Fruit fly (Drosophila melanogaster) whole organism, pupa: ENCODE data around the gene mtgo.
A peak's percentile ranks its signal among the peaks of the same experiment; 100 is the strongest.

Experiments
- CG10348 ChIP-seq: fragments of 200-800 bp; sonication (Bioruptor generic); IDR thresholded peaks from 2 replicates; pipeline ENCODE4 v1.3.6; 2022; ENCODE audit warnings: missing biosample characterization, missing genetic modification characterization
- CG12605 ChIP-seq: fragments of 200-800 bp; sonication (Bioruptor generic); IDR thresholded peaks from 2 replicates; pipeline ENCODE4 v1.3.6; 2022; ENCODE audit warnings: missing biosample characterization, missing genetic modification characterization
- CG13204 ChIP-seq: fragments of 200-800 bp; sonication (Bioruptor generic); optimal IDR thresholded peaks from 2 replicates; lab custom pipeline; 2018; ENCODE audit warnings: missing biosample characterization, mild to moderate bottlenecking, missing genetic modification characterization, moderate library complexity
- CG14655 ChIP-seq: fragments of 200-800 bp; sonication (Bioruptor generic); optimal IDR thresholded peaks from 3 replicates; lab custom pipeline; 2017; ENCODE audit warnings: mild to moderate bottlenecking, missing biosample characterization, missing genetic modification reagents, missing genetic modification characterization
- CG15710 ChIP-seq: fragments of 200-800 bp; sonication (Bioruptor generic); optimal IDR thresholded peaks from 2 replicates; lab custom pipeline; 2018; ENCODE audit warnings: missing biosample characterization, mild to moderate bottlenecking, missing genetic modification characterization, moderate library complexity
- CG17806 ChIP-seq: fragments of 200-800 bp; sonication (Bioruptor generic); optimal IDR thresholded peaks from 2 replicates; lab custom pipeline; 2018; ENCODE audit warnings: missing biosample characterization, mild to moderate bottlenecking, missing genetic modification characterization, moderate library complexity
- CG32121 ChIP-seq: fragments of 200-800 bp; sonication (Bioruptor generic); IDR thresholded peaks from 2 replicates; pipeline ENCODE4 v1.3.6; 2022; ENCODE audit warnings: missing biosample characterization, missing genetic modification characterization
- CG34367 ChIP-seq: fragments of 200-800 bp; sonication (Bioruptor generic); optimal IDR thresholded peaks from 2 replicates; lab custom pipeline; 2018; ENCODE audit warnings: missing biosample characterization, mild to moderate bottlenecking, missing genetic modification characterization
- CG4496 ChIP-seq: fragments of 200-800 bp; sonication (Bioruptor generic); IDR thresholded peaks from 3 replicates; pipeline ENCODE4 v1.3.6; 2022; ENCODE audit warnings: missing biosample characterization, missing genetic modification characterization
- CG8159 ChIP-seq: fragments of 200-800 bp; sonication (Bioruptor generic); optimal IDR thresholded peaks from 3 replicates; lab custom pipeline; 2018; ENCODE audit warnings: missing biosample characterization, mild to moderate bottlenecking, missing genetic modification characterization, moderate library complexity
- CG8301 ChIP-seq: fragments of 200-800 bp; sonication (Bioruptor generic); optimal IDR thresholded peaks from 2 replicates; lab custom pipeline; 2018; ENCODE audit warnings: missing biosample characterization, mild to moderate bottlenecking, missing genetic modification characterization
- CG9948 ChIP-seq: fragments of 200-800 bp; sonication (Bioruptor generic); optimal IDR thresholded peaks from 2 replicates; lab custom pipeline; 2018; ENCODE audit warnings: missing biosample characterization, mild to moderate bottlenecking, missing genetic modification characterization, moderate library complexity
- D1 ChIP-seq: fragments of 200-800 bp; sonication (Bioruptor generic); optimal IDR thresholded peaks from 2 replicates; lab custom pipeline; 2018; ENCODE audit warnings: missing biosample characterization, mild to moderate bottlenecking, missing genetic modification characterization, moderate library complexity
- EcR ChIP-seq: fragments of 200-800 bp; sonication (Bioruptor generic); optimal IDR thresholded peaks from 3 replicates; lab custom pipeline; 2019; ENCODE audit warnings: missing biosample characterization, missing genetic modification characterization, mild to moderate bottlenecking, moderate library complexity, missing genetic modification reagents
- Ets98B ChIP-seq: fragments of 200-800 bp; sonication (Bioruptor generic); IDR thresholded peaks from 2 replicates; pipeline ENCODE4 v1.3.6; 2022; ENCODE audit warnings: missing biosample characterization, missing genetic modification characterization
- Pif1A ChIP-seq: fragments of 200-800 bp; sonication (Bioruptor generic); optimal IDR thresholded peaks from 3 replicates; lab custom pipeline; 2016; ENCODE audit warnings: missing biosample characterization, missing genetic modification characterization
- Pif1B ChIP-seq: fragments of 200-800 bp; sonication (Bioruptor generic); optimal IDR thresholded peaks from 3 replicates; lab custom pipeline; 2016; ENCODE audit warnings: missing biosample characterization, missing genetic modification characterization
- Snoo ChIP-seq: fragments of 200-800 bp; sonication (Bioruptor generic); optimal IDR thresholded peaks from 3 replicates; lab custom pipeline; 2017; ENCODE audit warnings: missing biosample characterization, mild to moderate bottlenecking, missing genetic modification characterization, inconsistent platforms
- fd96Ca ChIP-seq: fragments of 200-800 bp; sonication (Bioruptor generic); IDR thresholded peaks from 3 replicates; pipeline ENCODE4 v1.3.6; 2022; ENCODE audit warnings: missing biosample characterization, missing genetic modification characterization
- gl ChIP-seq: fragments of 200-800 bp; sonication (Bioruptor generic); optimal IDR thresholded peaks from 2 replicates; lab custom pipeline; 2018; ENCODE audit warnings: missing biosample characterization, mild to moderate bottlenecking, missing genetic modification characterization
- rn ChIP-seq: fragments of 200-800 bp; sonication (Bioruptor generic); IDR thresholded peaks from 2 replicates; pipeline ENCODE4 v1.3.6; 2022; ENCODE audit warnings: missing biosample characterization, missing genetic modification characterization

Gene mtgo

dm6 chr2L:16519582-16520474 lies 25.0 kb upstream of the mtgo start:
- TF ChIP-seq gl (no peak), EcR (no peak), CG14655 (GFP tag; lab: Kevin White, UChicago) (peak; percentile 57), CG9948 (tag; lab: Kevin White, UChicago) (peak; percentile 12), CG17806 (peak; percentile 19), D1 (tag; lab: Kevin White, UChicago) (peak; percentile 10), CG15710 (peak; percentile 15), CG32121 (GFP tag; lab: Robert Waterston, UW) (peak; percentile 43; the same call in 1 of the 2 replicates), CG8301 (tag; lab: Kevin White, UChicago) (peak; percentile 28), Pif1A (no peak), CG12605 (peak; percentile 6; the same call in 1 of the 2 replicates), CG8159 (tag; lab: Kevin White, UChicago) (peak; percentile 16)

dm6 chr2L:16520475-16521344 lies 24.1 kb upstream of the mtgo start:
- TF ChIP-seq Pif1A, result no peak
- peak; percentile 46; the same call in 2 of the 3 replicates for TF ChIP-seq CG4496 (GFP tag; lab: Robert Waterston, UW)
- TF ChIP-seq CG8301 (tag; lab: Kevin White, UChicago), result no peak
- peak; percentile 21 for TF ChIP-seq CG9948 (tag; lab: Kevin White, UChicago)
- TF ChIP-seq CG32121 (GFP tag; lab: Robert Waterston, UW), result peak; percentile 17; the same call in 1 of the 2 replicates
- TF ChIP-seq CG12605, result 0 out of 2 replicates have a peak, but pooled peaks have one; percentile 16

DNA sequence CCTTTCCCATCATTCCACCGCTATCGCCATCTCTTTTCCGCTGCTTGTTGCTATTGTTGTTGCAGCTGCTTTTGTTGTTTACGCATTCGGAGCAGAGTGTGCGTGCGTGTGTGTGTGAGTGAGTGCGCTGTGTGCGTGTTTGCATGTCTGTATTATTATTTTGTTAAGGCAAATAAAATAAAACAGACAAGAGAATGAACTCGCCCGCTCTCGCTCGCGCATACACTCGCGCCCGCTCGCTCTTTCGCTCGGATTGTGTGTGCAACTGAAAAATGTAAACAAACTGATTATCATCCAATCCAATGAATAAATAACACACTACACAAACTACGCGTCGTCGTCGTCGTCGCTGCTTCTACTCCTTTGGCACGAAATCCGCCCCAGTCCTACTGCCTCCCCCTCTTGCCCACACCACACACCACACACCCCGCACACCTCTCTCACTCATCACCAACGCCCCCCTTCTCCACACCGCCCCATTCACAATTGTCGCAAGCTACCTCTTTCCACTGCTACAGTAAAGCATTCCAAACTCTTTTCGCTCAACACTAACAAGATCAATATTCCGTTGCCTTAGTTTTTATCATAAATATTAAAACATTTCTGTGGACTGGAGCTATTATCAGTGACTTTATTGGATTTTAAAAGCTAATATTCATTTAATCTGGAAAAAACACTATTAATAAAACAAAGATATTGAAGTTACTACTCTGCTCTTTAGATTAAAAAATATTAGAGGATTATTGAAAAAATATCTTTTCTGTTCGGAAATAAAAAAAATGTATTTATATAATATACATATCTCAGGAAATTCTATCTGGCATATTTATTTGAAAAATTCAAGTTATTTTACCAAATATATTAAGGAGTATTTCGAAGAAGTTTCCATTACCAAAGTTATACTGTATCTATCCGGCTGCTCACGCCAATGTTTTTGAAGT lies 23.2 kb upstream of the mtgo start:
- TF ChIP-seq CG34367 (tag; lab: Kevin White, UChicago) (peak; percentile 68), CG13204 (GFP tag; lab: Kevin White, UChicago) (peak; percentile 89), CG4496 (GFP tag; lab: Robert Waterston, UW) (peak; percentile 84), fd96Ca (peak; percentile 77; the same call in 2 of the 3 replicates), CG15710 (peak; percentile 57), CG10348 (GFP tag; lab: Robert Waterston, UW) (0 out of 2 replicates have a peak, but pooled peaks have one; percentile 26), CG12605 (peak; percentile 82), CG8159 (tag; lab: Kevin White, UChicago) (peak; percentile 27), CG8301 (tag; lab: Kevin White, UChicago) (no peak), Snoo (peak; percentile 56), CG17806 (peak; percentile 5), rn (peak; percentile 8; the same call in 1 of the 2 replicates), D1 (tag; lab: Kevin White, UChicago) (peak; percentile 33), CG9948 (tag; lab: Kevin White, UChicago) (no peak), CG14655 (GFP tag; lab: Kevin White, UChicago) (peak; percentile 42), gl (peak; percentile 91), EcR (peak; percentile 93), Ets98B (peak; percentile 70), CG32121 (GFP tag; lab: Robert Waterston, UW) (peak; percentile 78), Pif1A (peak; percentile 76), Pif1B (peak; percentile 37)

DNA sequence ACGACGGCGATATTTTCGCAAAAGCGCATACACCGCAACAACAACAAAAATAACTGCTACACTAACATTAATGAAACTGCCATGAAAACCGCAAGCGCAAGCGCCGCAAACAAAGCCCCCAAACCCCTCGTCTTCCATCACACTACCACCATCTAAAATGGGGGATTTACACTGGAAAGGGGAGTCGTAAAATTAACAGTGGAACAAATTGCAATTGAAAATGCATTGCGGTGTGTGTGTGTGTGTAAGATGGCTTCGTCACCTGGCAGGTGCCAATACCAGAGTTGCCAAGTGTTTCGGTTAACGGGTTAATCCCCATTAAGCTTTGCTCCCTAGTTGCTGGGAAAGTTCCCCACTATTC lies 22.6 kb upstream of the mtgo start:
- peak; percentile 51; the same call in 2 of the 3 replicates for TF ChIP-seq CG4496 (GFP tag; lab: Robert Waterston, UW)
- no peak for TF ChIP-seq D1 (tag; lab: Kevin White, UChicago)
- TF ChIP-seq Ets98B, result peak; percentile 19; the same call in 1 of the 2 replicates
- TF ChIP-seq fd96Ca, result peak; percentile 52; the same call in 1 of the 3 replicates
- no peak for TF ChIP-seq CG8301 (tag; lab: Kevin White, UChicago)
- TF ChIP-seq Pif1B, result no peak

DNA sequence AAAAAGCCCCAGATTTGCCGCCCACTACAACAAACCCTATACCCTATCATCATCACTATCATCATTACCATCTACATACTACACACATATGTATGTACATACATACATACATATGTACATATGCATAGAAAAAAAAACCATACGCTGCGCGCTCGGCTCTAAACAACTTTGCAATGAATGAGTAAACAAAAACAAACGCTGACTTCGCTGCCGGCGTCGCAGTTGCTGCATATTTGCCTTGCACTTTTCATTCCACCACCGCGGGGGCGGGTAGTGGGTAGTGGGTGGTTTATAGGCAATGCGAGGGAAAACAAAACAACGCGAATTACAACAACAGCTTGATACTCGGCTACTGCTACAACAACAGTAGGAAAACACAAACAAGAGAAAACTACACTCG lies 21.7 kb upstream of the mtgo start:
- no peak for TF ChIP-seq CG10348 (GFP tag; lab: Robert Waterston, UW)
- peak; percentile 49 for TF ChIP-seq EcR
- TF ChIP-seq D1 (tag; lab: Kevin White, UChicago), result no peak
- TF ChIP-seq Snoo, result no peak
- TF ChIP-seq CG15710, result peak; percentile 19
- peak; percentile 38 for TF ChIP-seq Pif1A
- peak; percentile 68 for TF ChIP-seq CG14655 (GFP tag; lab: Kevin White, UChicago)
- peak; percentile 61 for TF ChIP-seq CG12605
- no peak for TF ChIP-seq CG8159 (tag; lab: Kevin White, UChicago)
- TF ChIP-seq rn, result peak; percentile 42; the same call in 1 of the 2 replicates
- TF ChIP-seq Ets98B, result peak; percentile 78
- TF ChIP-seq CG4496 (GFP tag; lab: Robert Waterston, UW), result peak; percentile 81
- peak; percentile 57 for TF ChIP-seq gl
- no peak for TF ChIP-seq CG34367 (tag; lab: Kevin White, UChicago)
- peak; percentile 85 for TF ChIP-seq fd96Ca
- no peak for TF ChIP-seq Pif1B
- TF ChIP-seq CG8301 (tag; lab: Kevin White, UChicago), result peak; percentile 23
- TF ChIP-seq CG13204 (GFP tag; lab: Kevin White, UChicago), result peak; percentile 43
- TF ChIP-seq CG32121 (GFP tag; lab: Robert Waterston, UW), result peak; percentile 67; the same call in 1 of the 2 replicates
- TF ChIP-seq CG17806, result peak; percentile 3
- no peak for TF ChIP-seq CG9948 (tag; lab: Kevin White, UChicago)
- TF ChIP-seq, all 21 proteins: peak for 14
